Fruit fly (Drosophila melanogaster) whole organism, prepupa: ENCODE measurements around the gene ec.
A peak's percentile ranks its signal among the peaks of the same experiment; 100 is the strongest.

Experiments
- Blimp-1 ChIP-seq: fragments of 200-800 bp; sonication (Bioruptor generic); optimal IDR thresholded peaks from 3 replicates; lab custom pipeline; 2017; ENCODE audit warnings: missing biosample characterization, missing genetic modification characterization, mild to moderate bottlenecking, moderate library complexity, missing genetic modification reagents
- Eip93F ChIP-seq: fragments of 200-800 bp; sonication (Bioruptor generic); optimal IDR thresholded peaks from 2 replicates; lab custom pipeline; 2016; ENCODE audit warnings: missing biosample characterization, mild to moderate bottlenecking, missing genetic modification characterization
- Lpt ChIP-seq: fragments of 200-800 bp; sonication (Bioruptor generic); optimal IDR thresholded peaks from 3 replicates; lab custom pipeline; 2016; ENCODE audit warnings: missing biosample characterization, missing genetic modification characterization

DNA sequence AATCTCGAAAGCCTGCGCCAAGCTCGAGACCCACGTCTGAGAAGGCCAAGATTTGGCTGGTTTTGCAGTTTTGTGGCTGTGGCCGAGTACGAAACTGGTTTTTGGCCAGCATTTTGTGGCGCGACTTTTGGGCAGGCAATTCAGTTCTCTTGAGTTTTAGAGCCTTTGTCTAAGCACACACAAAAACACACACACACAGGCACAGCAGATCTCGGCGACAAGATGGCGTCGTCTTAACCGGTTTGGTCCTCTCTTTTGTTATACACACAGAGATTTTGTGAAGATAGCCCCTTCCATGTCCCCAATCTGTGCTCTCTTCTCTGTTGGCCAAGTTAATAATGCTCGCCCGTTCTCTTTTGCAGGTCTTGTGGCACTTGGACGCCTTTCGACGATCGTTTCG is 29.5 kb downstream of the ec start:
- TF ChIP-seq Eip93F (GFP tag; lab: Kevin White, UChicago) (peak; percentile 91), Lpt (GFP tag; lab: Kevin White, UChicago) (peak; percentile 52), Blimp-1 (GFP tag; lab: Kevin White, UChicago) (no peak)
